Worm (Caenorhabditis elegans): ENCODE results near the gene B0035.13.

DNA sequence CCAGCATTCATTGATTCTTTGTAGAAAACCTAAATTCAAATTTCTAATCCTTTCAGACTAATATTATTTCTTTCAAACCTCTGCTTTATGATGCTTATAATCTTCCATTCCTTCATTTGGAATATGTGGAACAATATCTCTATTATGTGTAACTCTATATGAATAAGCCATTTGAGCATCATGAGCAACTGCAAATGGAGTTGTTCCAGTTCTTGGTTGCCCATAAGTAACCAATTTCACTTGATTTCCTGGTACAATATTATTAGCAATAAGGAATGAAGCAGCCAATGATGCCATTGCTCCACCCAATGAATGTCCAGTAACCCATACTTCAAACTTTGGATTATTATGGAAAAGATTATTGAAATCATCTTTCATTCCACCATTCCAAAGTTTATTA lies 1.6 kb downstream of the B0035.13 start:
- TF ChIP-seq ama-1 (optimal IDR thresholded peaks at IDR 0.05): no peak
- TF ChIP-seq F13C5.2 (tag; optimal IDR thresholded peaks at IDR 0.05): no peak
- TF ChIP-seq tbx-11 (GFP tag; IDR thresholded peaks at IDR 0.05): no peak
- TF ChIP-seq sea-1 (GFP tag; conservative IDR thresholded peaks at IDR 0.05): no peak
- no peak for TF ChIP-seq flt-1 (GFP tag; IDR thresholded peaks at IDR 0.05)
- TF ChIP-seq ets-7 (tag; optimal IDR thresholded peaks at IDR 0.05): no peak
- TF ChIP-seq tbx-37 (GFP tag; conservative IDR thresholded peaks at IDR 0.05): no peak
- no peak for TF ChIP-seq ceh-36 (tag; optimal IDR thresholded peaks at IDR 0.05)
- no peak for TF ChIP-seq aly-1 (tag; optimal IDR thresholded peaks at IDR 0.05)
